Fruit fly (Drosophila melanogaster): ENCODE results near the gene Jon65Ai.

Gene Jon65Ai

dm6 chr3L:6054803-6055202 lies 560 bp upstream of the Jon65Ai start, which contains the start of gene tant (continued):
- TF ChIP-seq B-H2 (GFP tag; optimal IDR thresholded peaks at IDR 0.05) (no peak), CG8944 (GFP tag; optimal IDR thresholded peaks at IDR 0.05) (no peak), Adf1 (GFP tag; IDR thresholded peaks at IDR 0.05) (no peak), CG15696 (tag; optimal IDR thresholded peaks at IDR 0.05) (no peak), Hsf (GFP tag; optimal IDR thresholded peaks at IDR 0.05) (peak; percentile 6), Ets97D (GFP tag; optimal IDR thresholded peaks at IDR 0.05) (peak; percentile 88), Dref (GFP tag; IDR thresholded peaks at IDR 0.05) (peak; percentile 84), B-H1 (GFP tag; IDR thresholded peaks at IDR 0.05) (no peak), sd (tag; optimal IDR thresholded peaks at IDR 0.05) (no peak), CG17612 (GFP tag; IDR thresholded peaks at IDR 0.05) (no peak), hth (optimal IDR thresholded peaks at IDR 0.05) (no peak), Bdp1 (GFP tag; optimal IDR thresholded peaks at IDR 0.05) (peak; percentile 11), zfh2 (GFP tag; optimal IDR thresholded peaks at IDR 0.05) (peak; percentile 3), Sox102F (GFP tag; optimal IDR thresholded peaks at IDR 0.05) (no peak), ci (GFP tag; IDR thresholded peaks at IDR 0.05) (no peak), CkIIα-i1 (GFP tag; IDR thresholded peaks at IDR 0.05) (no peak), Sry-δ (GFP tag; optimal IDR thresholded peaks at IDR 0.05) (peak; percentile 98), da (GFP tag; optimal IDR thresholded peaks at IDR 0.05) (no peak), CG1792 (GFP tag; optimal IDR thresholded peaks at IDR 0.05) (peak; percentile 16), bbx (GFP tag; IDR thresholded peaks at IDR 0.05; ENCODE audit: partially characterized antibody) (peak; percentile 85), insv (GFP tag; optimal IDR thresholded peaks at IDR 0.05) (no peak), NC2β (GFP tag; optimal IDR thresholded peaks at IDR 0.05) (no peak), NFAT (GFP tag; IDR thresholded peaks at IDR 0.05) (no peak), zf30C (GFP tag; optimal IDR thresholded peaks at IDR 0.05) (no peak), zen (tag; optimal IDR thresholded peaks at IDR 0.05) (peak; percentile 37), dm (GFP tag; optimal IDR thresholded peaks at IDR 0.05) (peak; percentile 27), HHEX (GFP tag; optimal IDR thresholded peaks at IDR 0.05) (no peak), Gsc (GFP tag; IDR thresholded peaks at IDR 0.05) (no peak), Scr (GFP tag; IDR thresholded peaks at IDR 0.05; ENCODE audit: partially characterized antibody) (peak; percentile 95), sna (GFP tag; IDR thresholded peaks at IDR 0.05; ENCODE audit: partially characterized antibody) (peak; percentile 92), CG10462 (GFP tag; optimal IDR thresholded peaks at IDR 0.05) (no peak), Sin3A (optimal IDR thresholded peaks at IDR 0.05) (peak; percentile 88), sim (GFP tag; IDR thresholded peaks at IDR 0.05) (no peak), Meics (GFP tag; optimal IDR thresholded peaks at IDR 0.05) (no peak), Atf-2 (GFP tag; optimal IDR thresholded peaks at IDR 0.05) (no peak), CG17186 (GFP tag; optimal IDR thresholded peaks at IDR 0.05) (peak; percentile 72), Hey (tag; optimal IDR thresholded peaks at IDR 0.05) (no peak), CG9797 (GFP tag; optimal IDR thresholded peaks at IDR 0.05) (peak; percentile 43), hb (GFP tag; IDR thresholded peaks at IDR 0.05; ENCODE audit: partially characterized antibody) (peak; percentile 81), lov (optimal IDR thresholded peaks at IDR 0.05) (no peak), lov (GFP tag; IDR thresholded peaks at IDR 0.05) (no peak), Eip74EF (GFP tag; optimal IDR thresholded peaks at IDR 0.05) (no peak), croc (GFP tag; conservative IDR thresholded peaks at IDR 0.05) (no peak), jumu (GFP tag; optimal IDR thresholded peaks at IDR 0.05) (peak; percentile 30), slbo (GFP tag; IDR thresholded peaks at IDR 0.05) (no peak), NfI (GFP tag; optimal IDR thresholded peaks at IDR 0.05) (no peak), Trl (optimal IDR thresholded peaks at IDR 0.05) (no peak), Trl (GFP tag; optimal IDR thresholded peaks at IDR 0.05) (no peak), Gug (GFP tag; IDR thresholded peaks at IDR 0.05) (no peak), twi (tag; optimal IDR thresholded peaks at IDR 0.05) (no peak), CG34224 (GFP tag; IDR thresholded peaks at IDR 0.05; ENCODE audit: partially characterized antibody) (peak; percentile 81), CG9817 (tag; optimal IDR thresholded peaks at IDR 0.05) (no peak), tll (GFP tag; optimal IDR thresholded peaks at IDR 0.05) (peak; percentile 7 to 33)
